Fruit fly (Drosophila melanogaster): ENCODE results near the gene CG7872.

The CG7872 gene

dm6 chrX:15593477-15594229 is 15.6 kb downstream of the CG7872 start, which contains the start of gene Chsy (continued):
- TF ChIP-seq run (tag; optimal IDR thresholded peaks at IDR 0.05) = no peak
- no peak for TF ChIP-seq CG10959 (GFP tag; IDR thresholded peaks at IDR 0.05)
- no peak for TF ChIP-seq chn (GFP tag; optimal IDR thresholded peaks at IDR 0.05)
- no peak for TF ChIP-seq CG7963 (GFP tag; IDR thresholded peaks at IDR 0.05; ENCODE audit: partially characterized antibody)
- TF ChIP-seq ems (GFP tag; optimal IDR thresholded peaks at IDR 0.05) = no peak
- peak; percentile 6 for TF ChIP-seq nmo (GFP tag; optimal IDR thresholded peaks at IDR 0.05)
- no peak for TF ChIP-seq hbn (GFP tag; IDR thresholded peaks at IDR 0.05; ENCODE audit: partially characterized antibody)
- TF ChIP-seq kni (GFP tag; optimal IDR thresholded peaks at IDR 0.05) = no peak
- TF ChIP-seq CG18476 (GFP tag; optimal IDR thresholded peaks at IDR 0.05) = no peak
- no peak for TF ChIP-seq pum (GFP tag; optimal IDR thresholded peaks at IDR 0.05)
- TF ChIP-seq Hr78 (GFP tag; optimal IDR thresholded peaks at IDR 0.05) = no peak
- peak; percentile 53; the same call in 1 of the 2 replicates for TF ChIP-seq Adf1 (GFP tag; IDR thresholded peaks at IDR 0.05)
- TF ChIP-seq CG18599 (GFP tag; optimal IDR thresholded peaks at IDR 0.05) = no peak
- peak; percentile 16; the same call in 1 of the 2 replicates for TF ChIP-seq CG1024 (GFP tag; IDR thresholded peaks at IDR 0.05)
- TF ChIP-seq GATAe (GFP tag; conservative IDR thresholded peaks at IDR 0.05) = no peak
- TF ChIP-seq CG8281 (tag; optimal IDR thresholded peaks at IDR 0.05) = no peak
- TF ChIP-seq CG10209 (GFP tag; optimal IDR thresholded peaks at IDR 0.05) = no peak
- TF ChIP-seq CG5245 (GFP tag; optimal IDR thresholded peaks at IDR 0.05) = no peak
- TF ChIP-seq CG9215 (GFP tag; IDR thresholded peaks at IDR 0.05) = no peak
- no peak for TF ChIP-seq onecut (GFP tag; IDR thresholded peaks at IDR 0.05)
- no peak for TF ChIP-seq Vsx1 (GFP tag; optimal IDR thresholded peaks at IDR 0.05)
- no peak for TF ChIP-seq CG30431 (GFP tag; optimal IDR thresholded peaks at IDR 0.05)
- TF ChIP-seq chinmo (GFP tag; IDR thresholded peaks at IDR 0.05; ENCODE audit: partially characterized antibody) = peak; percentile 78; the same call in 3 of the 4 replicates
- TF ChIP-seq shn (GFP tag; optimal IDR thresholded peaks at IDR 0.05) = no peak
- TF ChIP-seq odd (GFP tag; optimal IDR thresholded peaks at IDR 0.05) = no peak
- TF ChIP-seq Mes4 (GFP tag; optimal IDR thresholded peaks at IDR 0.05) = no peak
- TF ChIP-seq p53 (GFP tag; optimal IDR thresholded peaks at IDR 0.05) = no peak
- TF ChIP-seq CG14965 (GFP tag; optimal IDR thresholded peaks at IDR 0.05; ENCODE audit: borderline replicate concordance) = no peak
- TF ChIP-seq Nf-YC (tag; optimal IDR thresholded peaks at IDR 0.05) = peak; percentile 26
- peak; percentile 44 for TF ChIP-seq CoRest (tag; optimal IDR thresholded peaks at IDR 0.05)
- TF ChIP-seq CG13894 (tag; optimal IDR thresholded peaks at IDR 0.05) = no peak
- TF ChIP-seq zen (tag; optimal IDR thresholded peaks at IDR 0.05) = no peak
- TF ChIP-seq Neu2 (GFP tag; optimal IDR thresholded peaks at IDR 0.05; ENCODE audit: borderline replicate concordance) = no peak
- no peak for TF ChIP-seq Dref (GFP tag; IDR thresholded peaks at IDR 0.05)
- TF ChIP-seq prd (optimal IDR thresholded peaks at IDR 0.05) = no peak
- peak; percentile 24; the same call in 1 of the 3 replicates for TF ChIP-seq prd (GFP tag; IDR thresholded peaks at IDR 0.05)
- TF ChIP-seq CG4360 (GFP tag; IDR thresholded peaks at IDR 0.05) = no peak
- TF ChIP-seq ro (GFP tag; IDR thresholded peaks at IDR 0.05) = no peak
- TF ChIP-seq CG13424 (tag; optimal IDR thresholded peaks at IDR 0.05) = peak; percentile 38
- TF ChIP-seq CG2202 (tag; optimal IDR thresholded peaks at IDR 0.05) = no peak
- no peak for TF ChIP-seq insv (GFP tag; optimal IDR thresholded peaks at IDR 0.05)
- no peak for TF ChIP-seq fd102C (GFP tag; optimal IDR thresholded peaks at IDR 0.05)
- 0 out of 2 replicates have a peak, but pooled peaks have one; percentile 20 for TF ChIP-seq stc (GFP tag; IDR thresholded peaks at IDR 0.05)
- TF ChIP-seq lola (GFP tag; optimal IDR thresholded peaks at IDR 0.05) = peak in 1 of 3 experiments; percentile 52
- no peak for TF ChIP-seq Drgx (GFP tag; IDR thresholded peaks at IDR 0.05)
- no peak for TF ChIP-seq CG10431 (GFP tag; optimal IDR thresholded peaks at IDR 0.05)
- no peak for TF ChIP-seq CG6254 (GFP tag; optimal IDR thresholded peaks at IDR 0.05)
- TF ChIP-seq fd64A (GFP tag; optimal IDR thresholded peaks at IDR 0.05) = no peak
- no peak for TF ChIP-seq Ptx1 (GFP tag; IDR thresholded peaks at IDR 0.05)

Data from whole organism, embryonic.